Worm (Caenorhabditis elegans) whole organism, midembryonic: ENCODE results near the gene Y75B7AL.2.

Experiments
- T22C8.4 ChIP-seq: fragments of 200-800 bp; sonication (Bioruptor generic); IDR thresholded peaks from 2 replicates; pipeline ENCODE4 v1.3.6; 2022; ENCODE audit warnings: missing genetic modification characterization, missing compliant biosample characterization
- cog-1 ChIP-seq: sonication (generic microtip); optimal IDR thresholded peaks from 2 replicates; lab custom pipeline; 2016; ENCODE audit warnings: missing genetic modification characterization, missing compliant biosample characterization
- flt-1 ChIP-seq: fragments of 200-800 bp; sonication (Bioruptor generic); IDR thresholded peaks from 2 replicates; pipeline ENCODE4 v1.3.6; 2022; ENCODE audit warnings: missing genetic modification characterization, missing compliant biosample characterization
- klf-2 ChIP-seq: fragments of 200-800 bp; sonication (Bioruptor generic); conservative IDR thresholded peaks from 2 replicates; pipeline ENCODE4 v1.3.6; 2022; ENCODE audit warnings: missing genetic modification reagents, missing genetic modification characterization, missing compliant biosample characterization
- med-1 ChIP-seq: sonication (generic microtip); optimal IDR thresholded peaks from 2 replicates; lab custom pipeline; 2017; ENCODE audit warnings: missing genetic modification characterization, mild to moderate bottlenecking, missing compliant biosample characterization, antibody characterized with exemption, missing genetic modification reagents; ENCODE audit not compliant: insufficient read depth
- ref-1 ChIP-seq: fragments of 200-800 bp; sonication (Bioruptor generic); conservative IDR thresholded peaks from 2 replicates; pipeline ENCODE4 v1.3.6; 2022; ENCODE audit warnings: missing genetic modification reagents, missing genetic modification characterization, missing compliant biosample characterization
- tab-1 ChIP-seq: fragments of 200-800 bp; sonication (Bioruptor generic); IDR thresholded peaks from 2 replicates; pipeline ENCODE4 v1.3.6; 2022; ENCODE audit warnings: missing genetic modification characterization, missing compliant biosample characterization
- ztf-23 ChIP-seq: fragments of 200-800 bp; sonication (Bioruptor generic); IDR thresholded peaks from 2 replicates; pipeline ENCODE4 v1.3.6; 2022; ENCODE audit warnings: missing genetic modification reagents, missing genetic modification characterization, missing compliant biosample characterization
- ztf-29 ChIP-seq: fragments of 200-800 bp; sonication (Bioruptor generic); IDR thresholded peaks from 2 replicates; pipeline ENCODE4 v1.3.6; 2022; ENCODE audit warnings: missing genetic modification reagents, missing genetic modification characterization, missing compliant biosample characterization

- TF ChIP-seq ztf-29 (GFP tag; lab: Robert Waterston, UW) = no peak
- no peak for TF ChIP-seq cog-1 (tag; lab: Kevin White, UChicago)
- no peak for TF ChIP-seq med-1 (GFP tag; lab: Kevin White, UChicago)
- TF ChIP-seq flt-1 (GFP tag; lab: Robert Waterston, UW) = no peak
- TF ChIP-seq ztf-23 (GFP tag; lab: Robert Waterston, UW) = no peak
- no peak for TF ChIP-seq tab-1
- no peak for TF ChIP-seq ref-1 (GFP tag; lab: Robert Waterston, UW)
- TF ChIP-seq T22C8.4 (GFP tag; lab: Robert Waterston, UW) = no peak
- no peak for TF ChIP-seq klf-2 (GFP tag; lab: Robert Waterston, UW)
Measured at ce11 chrV:1337701-1338100, 20.2 kb downstream of the Y75B7AL.2 start.
